Worm (Caenorhabditis elegans) whole organism, mixed stage, embryonic: ENCODE measurements around the gene srw-32.

Experiments used
- M03D4.4 ChIP-seq: sonication (generic microtip); optimal IDR thresholded peaks from 2 replicates; lab custom pipeline; 2017; ENCODE audit warnings: mild to moderate bottlenecking, missing genetic modification characterization, missing compliant biosample characterization
- bed-3 ChIP-seq: fragments of 200-800 bp; sonication (Bioruptor generic); optimal IDR thresholded peaks from 3 replicates; lab custom pipeline; 2018; ENCODE audit warnings: mild to moderate bottlenecking, missing genetic modification characterization, moderate library complexity, missing compliant biosample characterization
- blmp-1 ChIP-seq: fragments of 150-350 bp; optimal IDR thresholded peaks from 2 replicates; lab custom pipeline; 2014; ENCODE audit warnings: missing biosample characterization, missing genetic modification characterization
- ceh-39 ChIP-seq: fragments of 150-350 bp; optimal IDR thresholded peaks from 2 replicates; lab custom pipeline; 2014; ENCODE audit warnings: missing biosample characterization, missing genetic modification characterization
- ceh-83 ChIP-seq: fragments of 200-800 bp; sonication (Bioruptor generic); optimal IDR thresholded peaks from 2 replicates; lab custom pipeline; 2018; ENCODE audit warnings: mild to moderate bottlenecking, missing genetic modification characterization, missing compliant biosample characterization
- ces-1 ChIP-seq: fragments of 150-350 bp; optimal IDR thresholded peaks from 2 replicates; lab custom pipeline; 2014; ENCODE audit warnings: missing biosample characterization, missing genetic modification reagents, missing genetic modification characterization
- cnd-1 ChIP-seq: fragments of 200-800 bp; sonication (Bioruptor generic); optimal IDR thresholded peaks from 2 replicates; lab custom pipeline; 2018; ENCODE audit warnings: mild to moderate bottlenecking, missing genetic modification characterization, missing compliant biosample characterization
- drap-1 ChIP-seq: fragments of 200-800 bp; sonication (Bioruptor generic); optimal IDR thresholded peaks from 3 replicates; lab custom pipeline; 2018; ENCODE audit warnings: mild to moderate bottlenecking, missing genetic modification characterization, missing compliant biosample characterization
- elt-3 ChIP-seq: fragments of 150-350 bp; optimal IDR thresholded peaks from 2 replicates; lab custom pipeline; 2014; ENCODE audit warnings: missing biosample characterization, missing genetic modification characterization
- flh-1 ChIP-seq: fragments of 200-800 bp; sonication (Bioruptor generic); optimal IDR thresholded peaks from 2 replicates; lab custom pipeline; 2018; ENCODE audit warnings: mild to moderate bottlenecking, missing genetic modification characterization, moderate library complexity, missing compliant biosample characterization
- ham-2 ChIP-seq: fragments of 200-800 bp; sonication (Bioruptor generic); optimal IDR thresholded peaks from 2 replicates; lab custom pipeline; 2018; ENCODE audit warnings: mild to moderate bottlenecking, missing genetic modification characterization, missing compliant biosample characterization
- hlh-1 ChIP-seq: fragments of 150-350 bp; optimal IDR thresholded peaks from 2 replicates; lab custom pipeline; 2014; ENCODE audit warnings: missing biosample characterization, missing genetic modification reagents, missing genetic modification characterization
- lin-13 ChIP-seq: fragments of 150-350 bp; optimal IDR thresholded peaks from 2 replicates; lab custom pipeline; 2014; ENCODE audit warnings: missing biosample characterization, missing genetic modification characterization
- lin-32 ChIP-seq: fragments of 200-800 bp; sonication (Bioruptor generic); optimal IDR thresholded peaks from 2 replicates; lab custom pipeline; 2018; ENCODE audit warnings: mild to moderate bottlenecking, missing genetic modification characterization, missing compliant biosample characterization
- lsy-2 ChIP-seq: fragments of 150-350 bp; optimal IDR thresholded peaks from 2 replicates; lab custom pipeline; 2014; ENCODE audit warnings: missing biosample characterization, missing genetic modification characterization
- mab-5 ChIP-seq: fragments of 150-350 bp; optimal IDR thresholded peaks from 2 replicates; lab custom pipeline; 2014; ENCODE audit warnings: missing biosample characterization, missing genetic modification characterization
- mep-1 ChIP-seq: fragments of 150-350 bp; optimal IDR thresholded peaks from 2 replicates; lab custom pipeline; 2017; ENCODE audit warnings: missing biosample characterization, missing genetic modification reagents, missing genetic modification characterization, inconsistent platforms
- mls-2 ChIP-seq: sonication (generic microtip); optimal IDR thresholded peaks from 2 replicates; lab custom pipeline; 2016; ENCODE audit warnings: mild to moderate bottlenecking, missing genetic modification characterization, moderate library complexity, missing compliant biosample characterization
- nhr-12 ChIP-seq: fragments of 150-350 bp; optimal IDR thresholded peaks from 2 replicates; lab custom pipeline; 2014; ENCODE audit warnings: missing biosample characterization, missing genetic modification characterization
- nhr-2 ChIP-seq: fragments of 150-350 bp; optimal IDR thresholded peaks from 2 replicates; lab custom pipeline; 2014; ENCODE audit warnings: missing biosample characterization, missing genetic modification characterization
- nhr-237 ChIP-seq: fragments of 150-350 bp; optimal IDR thresholded peaks from 2 replicates; lab custom pipeline; 2014; ENCODE audit warnings: missing biosample characterization, missing genetic modification characterization
- nhr-28 ChIP-seq: fragments of 150-350 bp; optimal IDR thresholded peaks from 2 replicates; lab custom pipeline; 2014; ENCODE audit warnings: missing biosample characterization, missing genetic modification characterization
- nhr-76 ChIP-seq: sonication (generic microtip); optimal IDR thresholded peaks from 2 replicates; lab custom pipeline; 2017; ENCODE audit warnings: missing biosample characterization, missing genetic modification characterization
- pha-4 ChIP-seq: fragments of 150-350 bp; optimal IDR thresholded peaks from 2 replicates; lab custom pipeline; 2018; ENCODE audit warnings: missing biosample characterization, missing genetic modification reagents, missing genetic modification characterization
- sem-2 ChIP-seq: fragments of 200-800 bp; sonication (Bioruptor generic); optimal IDR thresholded peaks from 2 replicates; lab custom pipeline; 2018; ENCODE audit warnings: mild to moderate bottlenecking, missing genetic modification characterization, missing compliant biosample characterization
- snpc-4 ChIP-seq: fragments of 150-350 bp; optimal IDR thresholded peaks from 2 replicates; lab custom pipeline; 2014; ENCODE audit warnings: missing biosample characterization, missing genetic modification characterization
- sptf-1 ChIP-seq: sonication (generic microtip); optimal IDR thresholded peaks from 2 replicates; lab custom pipeline; 2017; ENCODE audit warnings: mild to moderate bottlenecking, missing genetic modification characterization, moderate library complexity, missing compliant biosample characterization
- tbx-8 ChIP-seq: fragments of 200-800 bp; sonication (Bioruptor generic); optimal IDR thresholded peaks from 2 replicates; lab custom pipeline; 2018; ENCODE audit warnings: mild to moderate bottlenecking, missing genetic modification characterization, moderate library complexity, missing compliant biosample characterization
- unc-120 ChIP-seq: sonication (generic microtip); optimal IDR thresholded peaks from 2 replicates; lab custom pipeline; 2017; ENCODE audit warnings: missing genetic modification characterization, missing compliant biosample characterization; ENCODE audit not compliant: poor library complexity, severe bottlenecking
- unc-39 ChIP-seq: fragments of 150-350 bp; optimal IDR thresholded peaks from 2 replicates; lab custom pipeline; 2014; ENCODE audit warnings: missing biosample characterization, missing genetic modification characterization
- unc-62 ChIP-seq: fragments of 150-350 bp; optimal IDR thresholded peaks from 2 replicates; lab custom pipeline; 2014; ENCODE audit warnings: missing biosample characterization, missing genetic modification reagents, missing genetic modification characterization
- zip-8 ChIP-seq: fragments of 150-350 bp; optimal IDR thresholded peaks from 2 replicates; lab custom pipeline; 2014; ENCODE audit warnings: missing biosample characterization, missing genetic modification characterization
- ztf-11 ChIP-seq: fragments of 150-350 bp; optimal IDR thresholded peaks from 2 replicates; lab custom pipeline; 2014; ENCODE audit warnings: missing biosample characterization, missing genetic modification characterization

srw-32 gene

ce11 chrV:17485078-17485477, 23.5 kb upstream of the srw-32 start, which contains the start of gene srh-111:
srh-111 (minus strand) TSS chrV:17485178.
- no peak for TF ChIP-seq blmp-1
- no peak for TF ChIP-seq sem-2
- no peak for TF ChIP-seq ztf-11 (tag; lab: Kevin White, UChicago)
- no peak for TF ChIP-seq nhr-237
- TF ChIP-seq tbx-8 (GFP tag; lab: Kevin White, UChicago) = no peak
- TF ChIP-seq zip-8 (tag; lab: Kevin White, UChicago) = no peak
- no peak for TF ChIP-seq elt-3 (tag; lab: Kevin White, UChicago)
- TF ChIP-seq lin-32 = no peak
- no peak for TF ChIP-seq unc-120 (tag; lab: Kevin White, UChicago)
- TF ChIP-seq lsy-2 (tag; lab: Kevin White, UChicago) = no peak
- no peak for TF ChIP-seq ceh-39 (tag; lab: Kevin White, UChicago)
- TF ChIP-seq nhr-76 (tag; lab: Kevin White, UChicago) = no peak
- TF ChIP-seq nhr-28 = no peak
- TF ChIP-seq mep-1 (tag; lab: Kevin White, UChicago) = no peak
- TF ChIP-seq nhr-12 = no peak
- no peak for TF ChIP-seq unc-39 (tag; lab: Kevin White, UChicago)
- no peak for TF ChIP-seq hlh-1 (tag; lab: Kevin White, UChicago)
- no peak for TF ChIP-seq flh-1 (GFP tag; lab: Kevin White, UChicago)
- no peak for TF ChIP-seq sptf-1 (tag; lab: Kevin White, UChicago)
- TF ChIP-seq, all 35 proteins: peak for 0

ce11 chrV:17486034-17486433, 22.6 kb upstream of the srw-32 start, which contains the start of gene scl-24:
scl-24 (plus strand) TSS chrV:17486334.
- TF ChIP-seq mep-1 (tag; lab: Kevin White, UChicago) (no peak), lin-32 (no peak), drap-1 (no peak), unc-120 (tag; lab: Kevin White, UChicago) (no peak), ham-2 (GFP tag; lab: Kevin White, UChicago) (no peak), cnd-1 (no peak), lin-13 (tag; lab: Kevin White, UChicago) (no peak), ceh-83 (GFP tag; lab: Kevin White, UChicago) (no peak), snpc-4 (tag; lab: Kevin White, UChicago) (no peak), flh-1 (GFP tag; lab: Kevin White, UChicago) (no peak), blmp-1 (no peak), nhr-237 (no peak), M03D4.4 (tag; lab: Kevin White, UChicago) (no peak), ceh-39 (tag; lab: Kevin White, UChicago) (no peak)
- TF ChIP-seq, all 35 proteins: peak for 0

ce11 chrV:17493732-17494131, 14.9 kb upstream of the srw-32 start, which contains the start of gene fbxa-102:
fbxa-102 (minus strand) TSS chrV:17493832.
- TF ChIP-seq mep-1 (tag; lab: Kevin White, UChicago) (no peak), nhr-237 (no peak), ham-2 (GFP tag; lab: Kevin White, UChicago) (no peak), nhr-2 (no peak), hlh-1 (tag; lab: Kevin White, UChicago) (no peak), flh-1 (GFP tag; lab: Kevin White, UChicago) (no peak), mab-5 (no peak), bed-3 (GFP tag; lab: Kevin White, UChicago) (no peak), M03D4.4 (tag; lab: Kevin White, UChicago) (no peak), sptf-1 (tag; lab: Kevin White, UChicago) (no peak)

- TF ChIP-seq ham-2 (GFP tag; lab: Kevin White, UChicago) = no peak
- no peak for TF ChIP-seq lin-32
- no peak for TF ChIP-seq unc-39 (tag; lab: Kevin White, UChicago)
- TF ChIP-seq mab-5 = no peak
- no peak for TF ChIP-seq elt-3 (tag; lab: Kevin White, UChicago)
- TF ChIP-seq flh-1 (GFP tag; lab: Kevin White, UChicago) = no peak
- no peak for TF ChIP-seq nhr-76 (tag; lab: Kevin White, UChicago)
- TF ChIP-seq cnd-1 = no peak
- no peak for TF ChIP-seq ces-1 (GFP tag; lab: Kevin White, UChicago)
- no peak for TF ChIP-seq lin-13 (tag; lab: Kevin White, UChicago)
- TF ChIP-seq nhr-2 = no peak
- no peak for TF ChIP-seq unc-62
- no peak for TF ChIP-seq sptf-1 (tag; lab: Kevin White, UChicago)
- TF ChIP-seq pha-4 = no peak
- no peak for TF ChIP-seq nhr-237
- no peak for TF ChIP-seq sem-2
- TF ChIP-seq mls-2 (tag; lab: Kevin White, UChicago) = no peak
- no peak for TF ChIP-seq blmp-1
Measured at ce11 chrV:17496071-17496470, 12.5 kb upstream of the srw-32 start, which contains the start of gene srh-118. srh-118 (minus strand) TSS chrV:17496171.
